Worm (Caenorhabditis elegans) whole organism, L4 larva: ENCODE results near the gene dhs-7.

Experiments
- F49E8.2 ChIP-seq: sonication (generic microtip); optimal IDR thresholded peaks from 2 replicates; lab custom pipeline; 2016; ENCODE audit warnings: missing compliant biosample characterization, mild to moderate bottlenecking, missing genetic modification characterization, borderline replicate concordance
- Y5F2A.4 ChIP-seq: fragments of 200-800 bp; sonication (Bioruptor generic); optimal IDR thresholded peaks from 2 replicates; lab custom pipeline; 2018; ENCODE audit warnings: mild to moderate bottlenecking, missing genetic modification characterization, missing compliant biosample characterization
- aha-1 ChIP-seq: fragments of 150-350 bp; peaks from one replicate; lab custom pipeline; 2014; ENCODE audit warnings: missing biosample characterization, missing genetic modification characterization
- attf-4 ChIP-seq: sonication (generic microtip); optimal IDR thresholded peaks from 3 replicates; lab custom pipeline; 2017; ENCODE audit warnings: missing biosample characterization, missing genetic modification characterization
- ceh-62 ChIP-seq: sonication (generic microtip); optimal IDR thresholded peaks from 2 replicates; lab custom pipeline; 2017; ENCODE audit warnings: missing biosample characterization, missing genetic modification characterization

- no peak for TF ChIP-seq ceh-62 (tag; lab: Kevin White, UChicago)
- no peak for TF ChIP-seq aha-1 (tag; lab: Kevin White, UChicago)
- no peak for TF ChIP-seq F49E8.2
- TF ChIP-seq Y5F2A.4 (GFP tag; lab: Kevin White, UChicago), result no peak
- no peak for TF ChIP-seq attf-4 (tag; lab: Kevin White, UChicago)
Measured at ce11 chrII:7212059-7212458, 3.8 kb upstream of the dhs-7 start, which contains the start of gene E04F6.9.
